Worm (Caenorhabditis elegans) whole organism, young adult: ENCODE results near the gene fbxa-88.

ENCODE experiments used
- F37B4.10 ChIP-seq: fragments of 200-800 bp; sonication (Bioruptor generic); IDR thresholded peaks from 2 replicates; pipeline ENCODE4 v1.3.6; 2022; ENCODE audit warnings: missing genetic modification characterization, missing compliant biosample characterization
- F57A8.1 ChIP-seq: fragments of 200-800 bp; sonication (Bioruptor generic); optimal IDR thresholded peaks from 2 replicates; lab custom pipeline; 2018; ENCODE audit warnings: mild to moderate bottlenecking, missing genetic modification characterization, moderate library complexity, missing compliant biosample characterization
- cebp-2 ChIP-seq: fragments of 200-800 bp; sonication (Bioruptor generic); IDR thresholded peaks from 2 replicates; pipeline ENCODE4 v1.3.6; 2022; ENCODE audit warnings: missing genetic modification characterization, missing compliant biosample characterization
- dpff-1 ChIP-seq: sonication (generic microtip); optimal IDR thresholded peaks from 2 replicates; lab custom pipeline; 2017; ENCODE audit warnings: mild to moderate bottlenecking, missing genetic modification characterization, missing compliant biosample characterization
- ets-4 ChIP-seq: fragments of 200-800 bp; sonication (Bioruptor generic); optimal IDR thresholded peaks from 2 replicates; lab custom pipeline; 2018; ENCODE audit warnings: mild to moderate bottlenecking, missing genetic modification characterization, missing compliant biosample characterization
- mes-4 ChIP-seq: sonication (generic microtip); optimal IDR thresholded peaks from 2 replicates; lab custom pipeline; 2016; ENCODE audit warnings: missing genotype, missing genetic modification characterization, missing compliant biosample characterization
- nhr-80 ChIP-seq: sonication (generic microtip); optimal IDR thresholded peaks from 2 replicates; lab custom pipeline; 2016; ENCODE audit warnings: missing genetic modification characterization, missing compliant biosample characterization
- ztf-3 ChIP-seq: fragments of 200-800 bp; sonication (Bioruptor generic); optimal IDR thresholded peaks from 2 replicates; lab custom pipeline; 2018; ENCODE audit warnings: mild to moderate bottlenecking, missing genetic modification characterization, missing compliant biosample characterization

ce11 chrV:16159594-16159993, 16.7 kb upstream of the fbxa-88 start, which contains the start of gene F10A3.17:
- TF ChIP-seq nhr-80 (tag; lab: Kevin White, UChicago): no peak
- no peak for TF ChIP-seq dpff-1 (tag; lab: Kevin White, UChicago)
- TF ChIP-seq F37B4.10 (GFP tag; lab: Robert Waterston, UW): no peak
- no peak for TF ChIP-seq F57A8.1
- no peak for TF ChIP-seq ets-4 (GFP tag; lab: Kevin White, UChicago)
- no peak for TF ChIP-seq cebp-2 (GFP tag; lab: Robert Waterston, UW)
- no peak for TF ChIP-seq mes-4 (tag; lab: Kevin White, UChicago)
- no peak for TF ChIP-seq ztf-3 (GFP tag; lab: Kevin White, UChicago)
